Worm (Caenorhabditis elegans): ENCODE measurements around the gene C52B9.8.
"Not testable (repeated sequence)": the region's sequence is repeated elsewhere in the genome, so short reads cannot be mapped to it uniquely, and the experiment has no call there.

ce11 chrX:4335950-4336349 is 24.4 kb upstream of the C52B9.8 start, which contains the start of gene cst-2:
- TF ChIP-seq nhr-76 (tag; optimal IDR thresholded peaks at IDR 0.05); tra-1 (GFP tag; IDR thresholded peaks at IDR 0.05); lin-39 (tag; optimal IDR thresholded peaks at IDR 0.05); nhr-11 (tag; optimal IDR thresholded peaks at IDR 0.05): not testable (repeated sequence)

All from whole organism, L4 larva.